Worm (Caenorhabditis elegans): Measurements from ENCODE around the gene K04C2.3.

DNA sequence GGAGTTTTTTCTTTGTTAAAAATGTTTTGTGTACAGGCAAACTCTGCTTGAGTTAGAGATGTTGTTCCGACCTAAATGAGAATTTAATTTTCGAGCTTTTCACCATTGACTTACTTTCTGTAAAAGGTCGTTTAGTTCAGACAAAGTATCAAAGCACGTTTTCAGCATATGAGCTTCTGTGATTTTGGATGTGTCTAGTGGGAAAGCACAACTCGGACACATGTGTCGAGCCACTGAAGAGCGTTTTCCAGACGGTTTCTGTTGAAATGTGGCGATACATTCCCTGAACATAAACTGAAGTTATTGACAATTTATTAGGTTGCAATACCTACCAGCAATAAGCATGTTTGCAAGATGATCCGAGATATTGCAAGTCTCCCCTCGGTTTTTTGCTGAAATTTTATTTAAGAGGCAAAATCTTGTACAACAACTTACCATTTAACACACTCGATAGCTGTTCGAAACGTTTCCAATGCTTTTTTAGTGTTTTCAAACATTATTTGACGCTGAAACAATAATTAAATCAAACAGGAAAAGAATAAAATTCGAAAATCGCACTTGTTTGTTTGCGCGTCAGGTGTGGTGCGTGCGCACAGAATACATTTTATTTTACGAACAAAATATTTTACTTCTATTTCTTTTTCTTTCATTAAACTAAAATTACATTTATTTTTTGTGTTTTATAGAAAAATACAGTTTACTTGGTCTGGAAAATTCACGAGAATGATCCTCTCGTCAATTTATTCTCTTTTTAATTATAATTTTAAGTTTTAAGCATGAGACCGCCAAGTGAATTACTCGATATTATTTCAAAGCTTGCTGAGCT, 16.3 kb downstream of the K04C2.3 start, which contains the start of the genes brd-1 and K04C2.2:
- no peak for TF ChIP-seq unc-62 (GFP tag; optimal IDR thresholded peaks at IDR 0.05)
- no peak for TF ChIP-seq egl-27 (tag; optimal IDR thresholded peaks at IDR 0.05)
- TF ChIP-seq elt-3 (tag; optimal IDR thresholded peaks at IDR 0.05) = no peak
- no peak for TF ChIP-seq ama-1 (optimal IDR thresholded peaks at IDR 0.05)
- TF ChIP-seq aly-2 (tag; optimal IDR thresholded peaks at IDR 0.05) = no peak
- no peak for TF ChIP-seq fos-1 (tag; optimal IDR thresholded peaks at IDR 0.05)
- no peak for TF ChIP-seq ceh-82 (tag; optimal IDR thresholded peaks at IDR 0.05)
- no peak for TF ChIP-seq lin-39 (tag; optimal IDR thresholded peaks at IDR 0.05)
- no peak for TF ChIP-seq snpc-4 (tag; optimal IDR thresholded peaks at IDR 0.05)
- TF ChIP-seq Y55F3AM.14 (GFP tag; optimal IDR thresholded peaks at IDR 0.05) = no peak
- TF ChIP-seq blmp-1 (tag; optimal IDR thresholded peaks at IDR 0.05; ENCODE audit: insufficient read depth) = no peak
- TF ChIP-seq unc-55 (GFP tag; optimal IDR thresholded peaks at IDR 0.05) = peak; percentile 30
- peak in 1 of 2 experiments; percentile 56 for TF ChIP-seq lsy-2 (tag; optimal IDR thresholded peaks at IDR 0.05)

All from whole organism, L2 larva.